Worm (Caenorhabditis elegans): Measurements from ENCODE around the gene ZC487.1.
A peak's percentile ranks its signal among the peaks of the same experiment; 100 is the strongest.

The ZC487.1 gene

DNA sequence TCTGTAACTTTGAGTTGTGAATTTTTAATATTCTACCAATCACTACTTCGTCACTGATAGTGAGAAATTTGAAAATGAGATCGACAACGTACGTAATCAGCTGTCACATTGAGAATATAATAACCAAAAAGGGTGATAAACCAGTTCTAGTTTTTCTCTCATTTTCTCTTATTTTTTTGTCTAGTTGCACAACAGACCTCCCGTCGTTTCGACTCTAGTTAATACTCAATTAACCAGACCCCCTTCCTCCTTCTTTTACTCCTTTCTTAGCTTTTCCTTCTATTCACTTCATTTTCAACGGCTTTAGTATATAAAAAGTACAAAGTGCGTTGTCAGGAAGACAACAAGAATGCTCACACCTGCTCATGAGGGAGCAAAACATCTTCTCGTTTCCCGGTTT lies at the start of gene ZC487.1:
ZC487.1 (plus strand) TSS at position 301 of the 400 bp plus-strand sequence.
- TF ChIP-seq tbx-2 (tag; optimal IDR thresholded peaks at IDR 0.05), result no peak
- TF ChIP-seq snpc-4 (tag; optimal IDR thresholded peaks at IDR 0.05), result no peak
- no peak for TF ChIP-seq jun-1 (tag; optimal IDR thresholded peaks at IDR 0.05)
- no peak for TF ChIP-seq ztf-4 (tag; optimal IDR thresholded peaks at IDR 0.05)
- no peak for TF ChIP-seq unc-62 (GFP tag; optimal IDR thresholded peaks at IDR 0.05)
- no peak for TF ChIP-seq mml-1 (tag; optimal IDR thresholded peaks at IDR 0.05)
- no peak for TF ChIP-seq lin-15B (tag; optimal IDR thresholded peaks at IDR 0.05)
- TF ChIP-seq daf-12 (tag; optimal IDR thresholded peaks at IDR 0.05), result no peak
- TF ChIP-seq eor-1 (tag; optimal IDR thresholded peaks at IDR 0.05), result no peak
- no peak for TF ChIP-seq fkh-10 (GFP tag; optimal IDR thresholded peaks at IDR 0.05)
- no peak for TF ChIP-seq nhr-43 (tag; optimal IDR thresholded peaks at IDR 0.05; ENCODE audit: poor library complexity, severe bottlenecking)
- no peak for TF ChIP-seq nhr-67 (tag; optimal IDR thresholded peaks at IDR 0.05)
- TF ChIP-seq R02D3.7 (tag; optimal IDR thresholded peaks at IDR 0.05), result no peak
- no peak for TF ChIP-seq nhr-23 (tag; optimal IDR thresholded peaks at IDR 0.05)
- no peak for TF ChIP-seq nhr-237 (tag; optimal IDR thresholded peaks at IDR 0.05)
- TF ChIP-seq ceh-16 (tag; optimal IDR thresholded peaks at IDR 0.05), result no peak
- no peak for TF ChIP-seq nfya-1 (tag; optimal IDR thresholded peaks at IDR 0.05; ENCODE audit: insufficient read depth)
- no peak for TF ChIP-seq ZK546.5 (tag; optimal IDR thresholded peaks at IDR 0.05)
- no peak for TF ChIP-seq lin-39 (tag; optimal IDR thresholded peaks at IDR 0.05)
- TF ChIP-seq egl-5 (tag; optimal IDR thresholded peaks at IDR 0.05), result no peak

DNA sequence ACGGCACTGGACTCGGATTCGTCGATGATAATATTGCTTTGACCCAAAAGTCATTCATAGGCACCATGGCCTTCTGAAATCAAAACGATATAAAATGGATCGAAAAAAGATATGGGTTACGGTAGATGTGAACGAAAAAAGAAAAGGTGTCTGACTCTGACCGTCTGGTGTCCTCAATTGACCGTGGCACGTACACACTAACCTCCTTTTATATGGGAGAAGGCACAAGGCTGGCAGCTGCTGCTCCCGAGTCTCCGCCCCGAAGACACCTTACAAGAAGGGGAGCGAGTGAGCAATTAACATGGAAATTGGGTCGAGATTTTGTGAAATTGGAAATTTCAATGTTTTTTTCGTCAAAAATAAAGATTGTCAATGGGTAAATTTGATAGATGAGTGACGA lies 45.8 kb upstream of the ZC487.1 start, which contains the start of gene egl-46:
egl-46 (minus strand) TSS at position 73 of the 400 bp plus-strand sequence.
- no peak for TF ChIP-seq nfya-1 (tag; optimal IDR thresholded peaks at IDR 0.05; ENCODE audit: insufficient read depth)
- no peak for TF ChIP-seq aly-2 (tag; optimal IDR thresholded peaks at IDR 0.05)
- no peak for TF ChIP-seq unc-39 (tag; optimal IDR thresholded peaks at IDR 0.05)
- TF ChIP-seq pha-4 (tag; optimal IDR thresholded peaks at IDR 0.05), result no peak
- TF ChIP-seq ceh-28 (tag; optimal IDR thresholded peaks at IDR 0.05), result no peak
- TF ChIP-seq ama-1 (optimal IDR thresholded peaks at IDR 0.05), result no peak
- no peak for TF ChIP-seq ztf-11 (tag; optimal IDR thresholded peaks at IDR 0.05)

DNA sequence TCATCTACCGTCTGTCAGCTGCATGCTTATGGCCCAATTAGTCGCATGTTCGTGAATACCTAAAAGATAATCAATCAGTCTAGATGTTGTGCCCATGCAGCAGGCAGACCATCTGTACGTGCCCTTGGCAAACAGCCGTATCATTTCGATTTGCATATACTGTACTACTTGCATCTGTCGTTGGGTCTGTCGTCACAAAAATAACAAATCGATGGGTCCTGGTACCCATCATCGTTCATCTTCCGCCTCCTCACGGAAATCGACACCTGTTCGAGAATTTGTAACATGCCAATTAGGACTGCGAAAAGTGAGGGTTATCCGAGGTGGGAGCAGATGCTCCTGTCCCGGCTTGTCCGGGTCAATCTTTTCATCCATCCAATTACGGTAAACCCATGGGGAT lies 44.0 kb upstream of the ZC487.1 start:
- TF ChIP-seq nhr-43 (tag; optimal IDR thresholded peaks at IDR 0.05; ENCODE audit: poor library complexity, severe bottlenecking) (no peak), nhr-11 (tag; optimal IDR thresholded peaks at IDR 0.05) (no peak), fkh-10 (GFP tag; optimal IDR thresholded peaks at IDR 0.05) (no peak), R02D3.7 (tag; optimal IDR thresholded peaks at IDR 0.05) (no peak), daf-12 (tag; optimal IDR thresholded peaks at IDR 0.05) (no peak), sea-2 (GFP tag; optimal IDR thresholded peaks at IDR 0.05) (no peak), elt-3 (tag; optimal IDR thresholded peaks at IDR 0.05) (no peak), aly-2 (tag; optimal IDR thresholded peaks at IDR 0.05) (no peak), ztf-4 (tag; optimal IDR thresholded peaks at IDR 0.05) (no peak), unc-39 (tag; optimal IDR thresholded peaks at IDR 0.05) (no peak), ZK546.5 (tag; optimal IDR thresholded peaks at IDR 0.05) (no peak), jun-1 (tag; optimal IDR thresholded peaks at IDR 0.05) (no peak), nhr-25 (tag; optimal IDR thresholded peaks at IDR 0.05) (no peak), eor-1 (tag; optimal IDR thresholded peaks at IDR 0.05) (no peak), elt-1 (tag; optimal IDR thresholded peaks at IDR 0.05) (no peak), nhr-77 (tag; optimal IDR thresholded peaks at IDR 0.05) (no peak), nhr-12 (tag; optimal IDR thresholded peaks at IDR 0.05) (no peak), skn-1 (tag; optimal IDR thresholded peaks at IDR 0.05) (no peak), ceh-28 (tag; optimal IDR thresholded peaks at IDR 0.05) (no peak), fos-1 (tag; optimal IDR thresholded peaks at IDR 0.05) (no peak)

DNA sequence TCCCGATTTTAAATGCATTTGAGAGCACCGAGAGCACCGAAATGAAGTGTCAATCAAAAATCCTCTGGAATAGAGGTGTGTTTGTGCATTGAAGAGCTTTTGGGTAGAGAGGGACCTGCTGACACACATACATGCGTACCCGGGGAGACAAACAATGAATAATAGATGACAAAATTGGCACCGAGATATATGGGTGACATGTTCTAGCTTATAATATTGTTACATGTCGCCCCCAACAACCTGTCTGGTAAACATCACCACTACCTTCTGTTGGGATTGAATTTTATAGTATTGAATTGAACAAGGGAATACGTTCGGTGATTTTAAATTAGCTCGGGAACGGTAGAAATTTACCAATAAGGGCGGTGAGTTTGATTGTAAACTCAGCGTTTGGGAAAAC lies 43.6 kb upstream of the ZC487.1 start:
- TF ChIP-seq ztf-4 (tag; optimal IDR thresholded peaks at IDR 0.05), result no peak
- peak; percentile 36 for TF ChIP-seq lin-39 (tag; optimal IDR thresholded peaks at IDR 0.05)

DNA sequence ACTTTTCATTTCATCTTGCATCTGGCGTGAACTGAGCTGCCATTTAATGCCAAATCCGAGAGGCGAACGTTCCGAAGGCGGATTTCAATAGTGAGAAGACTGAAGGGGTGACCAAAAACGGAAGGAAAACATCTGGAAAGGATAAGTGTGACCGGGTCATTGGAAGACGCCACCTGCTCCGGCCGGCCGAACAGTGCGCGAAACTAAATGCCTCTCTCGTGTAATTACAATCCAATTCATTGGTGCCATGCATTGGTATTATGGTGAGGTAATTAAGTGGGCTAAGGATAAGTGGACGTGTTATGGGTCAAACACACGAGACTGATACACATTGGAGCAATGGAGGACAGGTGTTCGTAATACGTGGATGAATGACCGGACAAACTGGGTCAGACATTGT lies 42.8 kb upstream of the ZC487.1 start:
- TF ChIP-seq pha-4 (tag; optimal IDR thresholded peaks at IDR 0.05) (no peak), lin-39 (tag; optimal IDR thresholded peaks at IDR 0.05) (no peak), ztf-11 (tag; optimal IDR thresholded peaks at IDR 0.05) (no peak), lsy-12 (tag; optimal IDR thresholded peaks at IDR 0.05) (no peak), nhr-23 (tag; optimal IDR thresholded peaks at IDR 0.05) (no peak), hmg-11 (tag; optimal IDR thresholded peaks at IDR 0.05) (no peak), nhr-28 (tag; optimal IDR thresholded peaks at IDR 0.05) (no peak), ceh-16 (tag; optimal IDR thresholded peaks at IDR 0.05) (no peak)
